Fruit fly (Drosophila melanogaster) whole organism, embryonic: ENCODE measurements around the gene Bap60.

Experiments
- Atf6 ChIP-seq: fragments of 200-800 bp; sonication (Bioruptor generic); IDR thresholded peaks from 2 replicates; pipeline ENCODE4 v1.3.6; 2022; ENCODE audit warnings: missing biosample characterization, missing genetic modification characterization
- B-H1 ChIP-seq: fragments of 200-800 bp; sonication (Bioruptor generic); IDR thresholded peaks from 3 replicates; pipeline ENCODE4 v1.3.6; 2022; ENCODE audit warnings: missing biosample characterization, missing genetic modification characterization
- CG10274 ChIP-seq: fragments of 200-800 bp; sonication (Bioruptor generic); optimal IDR thresholded peaks from 3 replicates; lab custom pipeline; 2017; ENCODE audit warnings: missing biosample characterization, mild to moderate bottlenecking, missing genetic modification characterization
- CG13624 ChIP-seq: fragments of 200-800 bp; sonication (Bioruptor generic); optimal IDR thresholded peaks from 2 replicates; lab custom pipeline; 2016; ENCODE audit warnings: missing biosample characterization, missing genetic modification characterization
- CG13775 ChIP-seq: fragments of 200-800 bp; sonication (Bioruptor generic); optimal IDR thresholded peaks from 3 replicates; lab custom pipeline; 2017; ENCODE audit warnings: missing biosample characterization, mild to moderate bottlenecking, missing genetic modification characterization
- CG1603 ChIP-seq: fragments of 200-800 bp; sonication (Bioruptor generic); optimal IDR thresholded peaks from 2 replicates; lab custom pipeline; 2019; ENCODE audit warnings: missing biosample characterization, mild to moderate bottlenecking, missing genetic modification characterization, moderate library complexity
- CG17361 ChIP-seq: fragments of 200-800 bp; sonication (Bioruptor generic); IDR thresholded peaks from 3 replicates; pipeline ENCODE4 v1.3.6; 2022; ENCODE audit warnings: missing biosample characterization, missing genetic modification characterization
- CG34422 ChIP-seq: fragments of 200-800 bp; sonication (Bioruptor generic); IDR thresholded peaks from 3 replicates; pipeline ENCODE4 v1.3.6; 2022; ENCODE audit warnings: missing biosample characterization, missing genetic modification characterization
- CG5953 ChIP-seq: fragments of 200-800 bp; sonication (Bioruptor generic); IDR thresholded peaks from 2 replicates; pipeline ENCODE4 v1.3.6; 2022; ENCODE audit warnings: missing biosample characterization, missing genetic modification characterization
- CG7556 ChIP-seq: fragments of 200-800 bp; sonication (Bioruptor generic); optimal IDR thresholded peaks from 2 replicates; lab custom pipeline; 2017; ENCODE audit warnings: missing biosample characterization, mild to moderate bottlenecking, missing genetic modification characterization
- CG7745 ChIP-seq: fragments of 200-800 bp; sonication (Bioruptor generic); optimal IDR thresholded peaks from 2 replicates; lab custom pipeline; 2018; ENCODE audit warnings: missing biosample characterization, mild to moderate bottlenecking, missing genetic modification characterization, moderate library complexity
- CG7987 ChIP-seq: fragments of 200-800 bp; sonication (Bioruptor generic); optimal IDR thresholded peaks from 2 replicates; lab custom pipeline; 2018; ENCODE audit warnings: missing biosample characterization, mild to moderate bottlenecking, missing genetic modification characterization, moderate library complexity
- CG8089 ChIP-seq: fragments of 200-800 bp; sonication (Bioruptor generic); optimal IDR thresholded peaks from 3 replicates; lab custom pipeline; 2016; ENCODE audit warnings: missing biosample characterization, missing genetic modification characterization
- CG8281 ChIP-seq: fragments of 200-800 bp; sonication (Bioruptor generic); optimal IDR thresholded peaks from 2 replicates; lab custom pipeline; 2018; ENCODE audit warnings: missing biosample characterization, mild to moderate bottlenecking, missing genetic modification characterization, moderate library complexity
- CG8388 ChIP-seq: fragments of 200-800 bp; sonication (Bioruptor generic); optimal IDR thresholded peaks from 2 replicates; lab custom pipeline; 2019; ENCODE audit warnings: missing biosample characterization, mild to moderate bottlenecking, missing genetic modification characterization, moderate library complexity
- CG9437 ChIP-seq: fragments of 200-800 bp; sonication (Bioruptor generic); optimal IDR thresholded peaks from 2 replicates; lab custom pipeline; 2018; ENCODE audit warnings: missing biosample characterization, mild to moderate bottlenecking, missing genetic modification characterization
- D19A ChIP-seq: fragments of 200-800 bp; optimal IDR thresholded peaks from 3 replicates; lab custom pipeline; 2019; ENCODE audit warnings: missing biosample characterization, mild to moderate bottlenecking, missing genetic modification characterization, moderate library complexity
- Fer1 ChIP-seq: fragments of 200-800 bp; sonication (Bioruptor generic); optimal IDR thresholded peaks from 2 replicates; lab custom pipeline; 2017; ENCODE audit warnings: missing biosample characterization, mild to moderate bottlenecking, missing genetic modification characterization
- Fer3 ChIP-seq: fragments of 200-800 bp; sonication (Bioruptor generic); optimal IDR thresholded peaks from 2 replicates; lab custom pipeline; 2018; ENCODE audit warnings: missing biosample characterization, mild to moderate bottlenecking, missing genetic modification characterization, moderate library complexity
- H15 ChIP-seq: fragments of 200-800 bp; sonication (Bioruptor generic); IDR thresholded peaks from 3 replicates; pipeline ENCODE4 v1.3.6; 2022; ENCODE audit warnings: missing biosample characterization, missing genetic modification characterization
- Hey ChIP-seq: fragments of 200-800 bp; sonication (Bioruptor generic); optimal IDR thresholded peaks from 3 replicates; lab custom pipeline; 2018; ENCODE audit warnings: missing biosample characterization, mild to moderate bottlenecking, missing genetic modification characterization
- Hr51 ChIP-seq, 2 experiments: fragments of 200-800 bp; sonication (Bioruptor generic); optimal IDR thresholded peaks; 2 replicates in 1 of 2; 3 replicates in 1 of 2; lab custom pipeline; 2016 to 2018; ENCODE audit warnings: missing biosample characterization in 2 of 2, missing genetic modification characterization in 2 of 2, mild to moderate bottlenecking in 1 of 2, moderate library complexity in 1 of 2
- Hr78 ChIP-seq, 2 experiments: fragments of 200-800 bp in 1 of 2; fragments of >200 bp in 1 of 2; sonication (Bioruptor generic) in 1 of 2; optimal IDR thresholded peaks; 2 replicates each; lab custom pipeline; 2017 to 2019; ENCODE audit warnings: missing biosample characterization in 2 of 2, missing genetic modification characterization in 2 of 2, mild to moderate bottlenecking in 1 of 2, moderate library complexity in 1 of 2
- Lpt ChIP-seq: fragments of >200 bp; optimal IDR thresholded peaks from 2 replicates; lab custom pipeline; 2018; ENCODE audit warnings: missing biosample characterization, missing genetic modification characterization
- MESR4 ChIP-seq: fragments of 200-800 bp; sonication (Bioruptor generic); optimal IDR thresholded peaks from 2 replicates; lab custom pipeline; 2018; ENCODE audit warnings: missing biosample characterization, mild to moderate bottlenecking, missing genetic modification characterization, moderate library complexity
- MTF-1 ChIP-seq: fragments of 200-800 bp; sonication (Bioruptor generic); optimal IDR thresholded peaks from 2 replicates; lab custom pipeline; 2018; ENCODE audit warnings: missing biosample characterization, mild to moderate bottlenecking, missing genetic modification characterization, borderline replicate concordance
- Med ChIP-seq: fragments of 200-800 bp; sonication (Bioruptor generic); peaks from one replicate; lab custom pipeline; 2016; ENCODE audit warnings: missing biosample characterization, missing genetic modification characterization, mild to moderate bottlenecking, inconsistent platforms, moderate library complexity
- Meics ChIP-seq: fragments of 200-800 bp; sonication (Bioruptor generic); optimal IDR thresholded peaks from 2 replicates; lab custom pipeline; 2017; ENCODE audit warnings: missing biosample characterization, mild to moderate bottlenecking, missing genetic modification characterization
- NC2β ChIP-seq: fragments of 200-800 bp; sonication (Bioruptor generic); optimal IDR thresholded peaks from 2 replicates; lab custom pipeline; 2016; ENCODE audit warnings: missing biosample characterization, missing genetic modification characterization
- Nf-YA ChIP-seq: fragments of 200-800 bp; sonication (Bioruptor generic); IDR thresholded peaks from 2 replicates; pipeline ENCODE4 v1.3.6; 2022; ENCODE audit warnings: missing biosample characterization, missing genetic modification characterization
- Rx ChIP-seq: fragments of 200-800 bp; sonication (Bioruptor generic); IDR thresholded peaks from 2 replicates; pipeline ENCODE4 v1.3.6; 2022; ENCODE audit warnings: missing biosample characterization, missing genetic modification characterization
- Six4 ChIP-seq: fragments of 200-800 bp; sonication (Bioruptor generic); optimal IDR thresholded peaks from 2 replicates; lab custom pipeline; 2016; ENCODE audit warnings: missing biosample characterization, missing genetic modification characterization
- Spps ChIP-seq: fragments of 200-800 bp; sonication (Bioruptor generic); optimal IDR thresholded peaks from 2 replicates; lab custom pipeline; 2018; ENCODE audit warnings: missing biosample characterization, mild to moderate bottlenecking, missing genetic modification characterization
- Xrp1 ChIP-seq: fragments of 200-800 bp; sonication (Bioruptor generic); IDR thresholded peaks from 2 replicates; pipeline ENCODE4 v1.3.6; 2022; ENCODE audit warnings: missing biosample characterization, missing genetic modification characterization
- ap ChIP-seq: fragments of 200-800 bp; sonication (Bioruptor generic); IDR thresholded peaks from 2 replicates; pipeline ENCODE4 v1.3.6; 2022; ENCODE audit warnings: missing biosample characterization, missing genetic modification characterization
- az2 ChIP-seq: fragments of 200-800 bp; sonication (Bioruptor generic); optimal IDR thresholded peaks from 3 replicates; lab custom pipeline; 2016; ENCODE audit warnings: missing biosample characterization, missing genetic modification characterization
- dan ChIP-seq: fragments of 200-800 bp; sonication (Bioruptor generic); IDR thresholded peaks from 2 replicates; pipeline ENCODE4 v1.3.6; 2022; ENCODE audit warnings: missing biosample characterization, missing genetic modification characterization
- ems ChIP-seq: fragments of 200-800 bp; sonication (Bioruptor generic); optimal IDR thresholded peaks from 3 replicates; lab custom pipeline; 2016; ENCODE audit warnings: missing biosample characterization, missing genetic modification characterization
- grau ChIP-seq: fragments of 200-800 bp; optimal IDR thresholded peaks from 3 replicates; lab custom pipeline; 2019; ENCODE audit warnings: missing biosample characterization, mild to moderate bottlenecking, missing genetic modification characterization, moderate library complexity
- ind ChIP-seq: fragments of 200-800 bp; sonication (Bioruptor generic); optimal IDR thresholded peaks from 3 replicates; lab custom pipeline; 2016; ENCODE audit warnings: missing biosample characterization, missing genetic modification characterization
- mam ChIP-seq: fragments of 200-800 bp; sonication (Bioruptor generic); optimal IDR thresholded peaks from 3 replicates; lab custom pipeline; 2016; ENCODE audit warnings: missing biosample characterization, missing genetic modification characterization
- otp ChIP-seq: fragments of 200-800 bp; sonication (Bioruptor generic); IDR thresholded peaks from 3 replicates; pipeline ENCODE4, ENCODE4 v1.3.6; 2022; ENCODE audit warnings: missing biosample characterization, missing genetic modification characterization
- pho ChIP-seq: fragments of 200-800 bp; sonication (Bioruptor generic); optimal IDR thresholded peaks from 2 replicates; lab custom pipeline; 2016; ENCODE audit warnings: missing biosample characterization, missing genetic modification characterization
- pros ChIP-seq: fragments of 200-800 bp; sonication (Bioruptor generic); optimal IDR thresholded peaks from 3 replicates; lab custom pipeline; 2019; ENCODE audit warnings: missing biosample characterization, mild to moderate bottlenecking, missing genetic modification characterization, moderate library complexity
- pum ChIP-seq: fragments of 200-800 bp; sonication (Bioruptor generic); optimal IDR thresholded peaks from 2 replicates; lab custom pipeline; 2016; ENCODE audit warnings: missing biosample characterization, missing genetic modification characterization
- row ChIP-seq: fragments of 200-800 bp; sonication (Bioruptor generic); IDR thresholded peaks from 3 replicates; pipeline ENCODE4 v1.3.6; 2022; ENCODE audit warnings: missing biosample characterization, missing genetic modification characterization
- run ChIP-seq: fragments of 200-800 bp; sonication (Bioruptor generic); optimal IDR thresholded peaks from 3 replicates; lab custom pipeline; 2018; ENCODE audit warnings: missing biosample characterization, mild to moderate bottlenecking, missing genetic modification characterization
- salm ChIP-seq: fragments of 200-800 bp; sonication (Bioruptor generic); optimal IDR thresholded peaks from 2 replicates; lab custom pipeline; 2018; ENCODE audit warnings: missing biosample characterization, mild to moderate bottlenecking, missing genetic modification characterization
- sisA ChIP-seq: fragments of 200-800 bp; sonication (Bioruptor generic); IDR thresholded peaks from 2 replicates; pipeline ENCODE4 v1.3.6; 2022; ENCODE audit warnings: missing biosample characterization, missing genetic modification characterization
- tio ChIP-seq: fragments of 200-800 bp; sonication (Bioruptor generic); optimal IDR thresholded peaks from 2 replicates; lab custom pipeline; 2017; ENCODE audit warnings: missing biosample characterization, missing genetic modification characterization, inconsistent platforms
- vvl ChIP-seq: fragments of 200-800 bp; sonication (Bioruptor generic); IDR thresholded peaks from 2 replicates; pipeline ENCODE4 v1.3.6; 2022; ENCODE audit warnings: missing biosample characterization, missing genetic modification characterization

Bap60 gene

dm6 chrX:13135702-13136101, 23.6 kb downstream of the Bap60 start (continued):
- TF ChIP-seq CG1603 (tag; lab: Kevin White, UChicago) (peak; percentile 74), Spps (no peak), CG8089 (GFP tag; lab: Kevin White, UChicago) (peak; percentile 15), Xrp1 (GFP tag; lab: Robert Waterston, UW) (peak; percentile 63), pum (GFP tag; lab: Kevin White, UChicago) (peak; percentile 41), Hr78 (GFP tag; optimal IDR thresholded peaks at IDR 0.05; lab: Kevin White, UChicago) (peak in 1 of 2 experiments; percentile 24), Atf6 (peak; percentile 43; the same call in 1 of the 2 replicates), Hr51 (GFP tag; optimal IDR thresholded peaks at IDR 0.05; lab: Kevin White, UChicago) (peak; percentile 41 to 81), Six4 (peak; percentile 26), MTF-1 (GFP tag; lab: Kevin White, UChicago) (peak; percentile 18), CG7987 (no peak), grau (peak; percentile 51), ap (GFP tag; lab: Robert Waterston, UW) (peak; percentile 29; the same call in 1 of the 2 replicates), pho (GFP tag; lab: Kevin White, UChicago) (peak; percentile 2), CG8388 (peak; percentile 61), mam (GFP tag; lab: Kevin White, UChicago) (peak; percentile 52), CG9437 (GFP tag; lab: Kevin White, UChicago) (peak; percentile 47), B-H1 (peak; percentile 16; the same call in 1 of the 3 replicates), CG10274 (GFP tag; lab: Kevin White, UChicago) (peak; percentile 39), Meics (peak; percentile 37), CG34422 (GFP tag; lab: Robert Waterston, UW) (peak; percentile 53; the same call in 2 of the 3 replicates), Hey (tag; lab: Kevin White, UChicago) (no peak), MESR4 (GFP tag; lab: Kevin White, UChicago) (no peak), CG13624 (GFP tag; lab: Kevin White, UChicago) (no peak), CG8281 (peak; percentile 19), ind (peak; percentile 74), row (GFP tag; lab: Robert Waterston, UW) (peak; percentile 60), NC2β (GFP tag; lab: Kevin White, UChicago) (peak; percentile 10), pros (GFP tag; lab: Kevin White, UChicago) (no peak), D19A (tag; lab: Kevin White, UChicago) (peak; percentile 28), CG7745 (tag; lab: Kevin White, UChicago) (no peak), H15 (GFP tag; lab: Robert Waterston, UW) (peak; percentile 42; the same call in 1 of the 3 replicates), Nf-YA (no peak), CG7556 (GFP tag; lab: Kevin White, UChicago) (peak; percentile 38), az2 (GFP tag; lab: Kevin White, UChicago) (peak; percentile 60), otp (GFP tag; lab: Robert Waterston, UW) (peak; percentile 54; the same call in 1 of the 3 replicates), Med (peak; percentile 89), tio (GFP tag; lab: Kevin White, UChicago) (peak; percentile 27), sisA (peak; percentile 72), Lpt (GFP tag; lab: Kevin White, UChicago) (no peak), CG13775 (peak; percentile 17), dan (GFP tag; lab: Robert Waterston, UW) (0 out of 2 replicates have a peak, but pooled peaks have one; percentile 16), CG17361 (GFP tag; lab: Robert Waterston, UW) (peak; percentile 64), Fer3 (peak; percentile 45), run (tag; lab: Kevin White, UChicago) (peak; percentile 57), Fer1 (peak; percentile 27), vvl (GFP tag; lab: Robert Waterston, UW) (peak; percentile 85), ems (GFP tag; lab: Kevin White, UChicago) (peak; percentile 54), CG5953 (GFP tag; lab: Robert Waterston, UW) (peak; percentile 39; the same call in 1 of the 2 replicates), Rx (GFP tag; lab: Robert Waterston, UW) (peak; percentile 48; the same call in 1 of the 2 replicates), salm (tag; lab: Kevin White, UChicago) (peak; percentile 20)
